Fruit fly (Drosophila melanogaster) whole organism, embryonic: ENCODE results near the gene alien.

Source experiments
- Blimp-1 ChIP-seq: fragments of 200-800 bp; sonication (Bioruptor generic); optimal IDR thresholded peaks from 3 replicates; lab custom pipeline; 2018; ENCODE audit warnings: missing biosample characterization, missing genetic modification characterization, mild to moderate bottlenecking, moderate library complexity, missing genetic modification reagents
- BtbVII ChIP-seq: fragments of 200-800 bp; sonication (Bioruptor generic); optimal IDR thresholded peaks from 3 replicates; lab custom pipeline; 2017; ENCODE audit warnings: missing biosample characterization, mild to moderate bottlenecking, missing genetic modification characterization
- CG10267 ChIP-seq: fragments of 200-800 bp; sonication (Bioruptor generic); optimal IDR thresholded peaks from 2 replicates; lab custom pipeline; 2018; ENCODE audit warnings: missing biosample characterization, mild to moderate bottlenecking, missing genetic modification characterization, moderate library complexity
- CG11247 ChIP-seq: fragments of 200-800 bp; sonication (Bioruptor generic); IDR thresholded peaks from 2 replicates; pipeline ENCODE4 v1.3.6; 2022; ENCODE audit warnings: missing biosample characterization, missing genetic modification characterization
- CG11456 ChIP-seq: fragments of 200-800 bp; sonication (Bioruptor generic); IDR thresholded peaks from 3 replicates; pipeline ENCODE4 v1.3.6; 2022; ENCODE audit warnings: missing biosample characterization, missing genetic modification characterization
- CG11723 ChIP-seq: fragments of 200-800 bp; sonication (Bioruptor generic); optimal IDR thresholded peaks from 2 replicates; lab custom pipeline; 2017; ENCODE audit warnings: missing biosample characterization, mild to moderate bottlenecking, missing genetic modification characterization
- CG12071 ChIP-seq: fragments of 200-800 bp; sonication (Bioruptor generic); optimal IDR thresholded peaks from 3 replicates; lab custom pipeline; 2018; ENCODE audit warnings: missing biosample characterization, mild to moderate bottlenecking, missing genetic modification characterization
- CG12299 ChIP-seq: fragments of 200-800 bp; sonication (Bioruptor generic); optimal IDR thresholded peaks from 2 replicates; lab custom pipeline; 2018; ENCODE audit warnings: missing biosample characterization, mild to moderate bottlenecking, missing genetic modification characterization
- CG14014 ChIP-seq: fragments of 200-800 bp; sonication (Bioruptor generic); IDR thresholded peaks from 2 replicates; pipeline ENCODE4 v1.3.6; 2022; ENCODE audit warnings: missing biosample characterization, missing genetic modification characterization
- CG15269 ChIP-seq: fragments of 200-800 bp; sonication (Bioruptor generic); optimal IDR thresholded peaks from 2 replicates; lab custom pipeline; 2018; ENCODE audit warnings: missing biosample characterization, mild to moderate bottlenecking, missing genetic modification characterization, moderate library complexity
- CG1529 ChIP-seq: fragments of 200-800 bp; sonication (Bioruptor generic); optimal IDR thresholded peaks from 3 replicates; lab custom pipeline; 2018; ENCODE audit warnings: missing biosample characterization, missing genetic modification characterization
- CG16863 ChIP-seq: fragments of 200-800 bp; sonication (Bioruptor generic); optimal IDR thresholded peaks from 3 replicates; lab custom pipeline; 2016; ENCODE audit warnings: missing biosample characterization, missing genetic modification characterization
- CG18764 ChIP-seq: fragments of 200-800 bp; sonication (Bioruptor generic); optimal IDR thresholded peaks from 3 replicates; lab custom pipeline; 2016; ENCODE audit warnings: missing biosample characterization, missing genetic modification characterization
- CG30403 ChIP-seq: fragments of 200-800 bp; sonication (Bioruptor generic); optimal IDR thresholded peaks from 3 replicates; lab custom pipeline; 2016; ENCODE audit warnings: missing biosample characterization, missing genetic modification characterization
- CG31365 ChIP-seq: fragments of 200-800 bp; sonication (Bioruptor generic); optimal IDR thresholded peaks from 2 replicates; lab custom pipeline; 2018; ENCODE audit warnings: missing biosample characterization, mild to moderate bottlenecking, missing genetic modification characterization
- CG43689 ChIP-seq: fragments of 200-800 bp; sonication (Bioruptor generic); IDR thresholded peaks from 2 replicates; pipeline ENCODE4 v1.3.6; 2022; ENCODE audit warnings: missing biosample characterization, missing genetic modification characterization
- CG4730 ChIP-seq: fragments of 200-800 bp; sonication (Bioruptor generic); IDR thresholded peaks from 2 replicates; pipeline ENCODE4 v1.3.6; 2022; ENCODE audit warnings: missing biosample characterization, missing genetic modification characterization
- CG6254 ChIP-seq: fragments of 200-800 bp; sonication (Bioruptor generic); optimal IDR thresholded peaks from 3 replicates; lab custom pipeline; 2017; ENCODE audit warnings: mild to moderate bottlenecking, missing biosample characterization, missing genetic modification reagents, missing genetic modification characterization
- CG7839 ChIP-seq: fragments of 200-800 bp; sonication (Bioruptor generic); optimal IDR thresholded peaks from 3 replicates; lab custom pipeline; 2018; ENCODE audit warnings: missing biosample characterization, mild to moderate bottlenecking, missing genetic modification characterization, moderate library complexity
- CG8388 ChIP-seq: fragments of 200-800 bp; sonication (Bioruptor generic); optimal IDR thresholded peaks from 2 replicates; lab custom pipeline; 2019; ENCODE audit warnings: missing biosample characterization, mild to moderate bottlenecking, missing genetic modification characterization, moderate library complexity
- CG8944 ChIP-seq: fragments of 200-800 bp; sonication (Bioruptor generic); optimal IDR thresholded peaks from 3 replicates; lab custom pipeline; 2016; ENCODE audit warnings: missing biosample characterization, missing genetic modification characterization
- Dbx ChIP-seq: fragments of 200-800 bp; sonication (Bioruptor generic); IDR thresholded peaks from 3 replicates; pipeline ENCODE4 v1.3.6; 2022; ENCODE audit warnings: missing biosample characterization, missing genetic modification characterization
- Dek ChIP-seq: fragments of 200-800 bp; sonication (Bioruptor generic); optimal IDR thresholded peaks from 3 replicates; lab custom pipeline; 2019; ENCODE audit warnings: missing biosample characterization, mild to moderate bottlenecking, missing genetic modification characterization, moderate library complexity
- Dfd ChIP-seq, 2 experiments: fragments of >200 bp; optimal IDR thresholded peaks; 2 replicates each; lab custom pipeline; 2017; ENCODE audit warnings: missing biosample characterization in 2 of 2, missing genetic modification characterization in 2 of 2
- Elba2 ChIP-seq: fragments of 200-800 bp; sonication (Bioruptor generic); optimal IDR thresholded peaks from 3 replicates; lab custom pipeline; 2016; ENCODE audit warnings: missing biosample characterization, missing genetic modification characterization
- HmgZ ChIP-seq: fragments of 200-800 bp; sonication (Bioruptor generic); optimal IDR thresholded peaks from 2 replicates; lab custom pipeline; 2018; ENCODE audit warnings: missing biosample characterization, mild to moderate bottlenecking, missing genetic modification characterization
- Hmx ChIP-seq: fragments of 200-800 bp; sonication (Bioruptor generic); optimal IDR thresholded peaks from 2 replicates; lab custom pipeline; 2016; ENCODE audit warnings: missing biosample characterization, missing genetic modification characterization
- Hr78 ChIP-seq, 2 experiments: fragments of 200-800 bp in 1 of 2; fragments of >200 bp in 1 of 2; sonication (Bioruptor generic) in 1 of 2; optimal IDR thresholded peaks; 2 replicates each; lab custom pipeline; 2017 to 2019; ENCODE audit warnings: missing biosample characterization in 2 of 2, missing genetic modification characterization in 2 of 2, mild to moderate bottlenecking in 1 of 2, moderate library complexity in 1 of 2
- Hsf ChIP-seq: fragments of 200-800 bp; sonication (Bioruptor generic); optimal IDR thresholded peaks from 3 replicates; lab custom pipeline; 2016; ENCODE audit warnings: missing biosample characterization, missing genetic modification characterization
- Jarid2 ChIP-seq: fragments of 200-800 bp; sonication (Bioruptor generic); optimal IDR thresholded peaks from 3 replicates; lab custom pipeline; 2017; ENCODE audit warnings: mild to moderate bottlenecking, missing biosample characterization, missing genetic modification reagents, missing genetic modification characterization
- Lpt ChIP-seq: fragments of >200 bp; optimal IDR thresholded peaks from 2 replicates; lab custom pipeline; 2018; ENCODE audit warnings: missing biosample characterization, missing genetic modification characterization
- Mes4 ChIP-seq: fragments of 200-800 bp; sonication (Bioruptor generic); optimal IDR thresholded peaks from 2 replicates; lab custom pipeline; 2016; ENCODE audit warnings: missing biosample characterization, missing genetic modification characterization
- Neu2 ChIP-seq: fragments of 200-800 bp; sonication (Bioruptor generic); optimal IDR thresholded peaks from 3 replicates; lab custom pipeline; 2016; ENCODE audit warnings: missing biosample characterization, missing genetic modification characterization, borderline replicate concordance
- Nf-YA ChIP-seq: fragments of 200-800 bp; sonication (Bioruptor generic); IDR thresholded peaks from 2 replicates; pipeline ENCODE4 v1.3.6; 2022; ENCODE audit warnings: missing biosample characterization, missing genetic modification characterization
- Oli ChIP-seq: fragments of 200-800 bp; sonication (Bioruptor generic); optimal IDR thresholded peaks from 2 replicates; lab custom pipeline; 2018; ENCODE audit warnings: missing biosample characterization, mild to moderate bottlenecking, missing genetic modification characterization, moderate library complexity
- Side ChIP-seq: fragments of 200-800 bp; sonication (Bioruptor generic); optimal IDR thresholded peaks from 2 replicates; lab custom pipeline; 2016; ENCODE audit warnings: missing biosample characterization, missing genetic modification characterization
- Spps ChIP-seq: fragments of 200-800 bp; sonication (Bioruptor generic); optimal IDR thresholded peaks from 2 replicates; lab custom pipeline; 2018; ENCODE audit warnings: missing biosample characterization, mild to moderate bottlenecking, missing genetic modification characterization
- Ssrp ChIP-seq: fragments of 200-800 bp; sonication (Bioruptor generic); optimal IDR thresholded peaks from 2 replicates; lab custom pipeline; 2018; ENCODE audit warnings: missing biosample characterization, mild to moderate bottlenecking, missing genetic modification characterization, moderate library complexity
- Vsx1 ChIP-seq: fragments of 200-800 bp; sonication (Bioruptor generic); optimal IDR thresholded peaks from 2 replicates; lab custom pipeline; 2017; ENCODE audit warnings: missing biosample characterization, mild to moderate bottlenecking, missing genetic modification characterization, missing genetic modification reagents
- ac ChIP-seq: fragments of 200-800 bp; sonication (Bioruptor generic); optimal IDR thresholded peaks from 3 replicates; lab custom pipeline; 2017; ENCODE audit warnings: missing biosample characterization, mild to moderate bottlenecking, missing genetic modification characterization
- caup ChIP-seq: fragments of 200-800 bp; sonication (Bioruptor generic); optimal IDR thresholded peaks from 3 replicates; lab custom pipeline; 2017; ENCODE audit warnings: missing biosample characterization, mild to moderate bottlenecking, missing genetic modification characterization, moderate library complexity; ENCODE audit not compliant: severe bottlenecking
- emc ChIP-seq: fragments of 200-800 bp; sonication (Bioruptor generic); optimal IDR thresholded peaks from 2 replicates; lab custom pipeline; 2016; ENCODE audit warnings: missing biosample characterization, missing genetic modification characterization
- grau ChIP-seq: fragments of 200-800 bp; optimal IDR thresholded peaks from 3 replicates; lab custom pipeline; 2019; ENCODE audit warnings: missing biosample characterization, mild to moderate bottlenecking, missing genetic modification characterization, moderate library complexity
- insv ChIP-seq, 2 experiments: fragments of 200-800 bp; sonication (Bioruptor generic); optimal IDR thresholded peaks; 3 replicates each; lab custom pipeline; 2016 to 2018; ENCODE audit warnings: missing biosample characterization in 2 of 2, missing genetic modification characterization in 2 of 2
- lab ChIP-seq: fragments of 200-800 bp; sonication (Bioruptor generic); optimal IDR thresholded peaks from 3 replicates; lab custom pipeline; 2017; ENCODE audit warnings: missing biosample characterization, missing genetic modification characterization, mild to moderate bottlenecking, moderate library complexity, missing genetic modification reagents
- pum ChIP-seq: fragments of 200-800 bp; sonication (Bioruptor generic); optimal IDR thresholded peaks from 2 replicates; lab custom pipeline; 2016; ENCODE audit warnings: missing biosample characterization, missing genetic modification characterization
- row ChIP-seq: fragments of 200-800 bp; sonication (Bioruptor generic); IDR thresholded peaks from 3 replicates; pipeline ENCODE4 v1.3.6; 2022; ENCODE audit warnings: missing biosample characterization, missing genetic modification characterization
- sc ChIP-seq, 3 experiments: fragments of >200 bp in 2 of 3; fragments of 200-800 bp in 1 of 3; sonication (Bioruptor generic) in 1 of 3; optimal IDR thresholded peaks; 2 replicates in 2 of 3; 3 replicates in 1 of 3; lab custom pipeline; 2017; ENCODE audit warnings: mild to moderate bottlenecking in 1 of 3, missing biosample characterization in 1 of 3, missing genetic modification characterization in 1 of 3, missing genetic modification reagents in 1 of 3
- slbo ChIP-seq: fragments of 200-800 bp; sonication (Bioruptor generic); IDR thresholded peaks from 2 replicates; pipeline ENCODE4 v1.3.6; 2022; ENCODE audit warnings: missing biosample characterization, missing genetic modification characterization
- unpg ChIP-seq: fragments of 200-800 bp; sonication (Bioruptor generic); optimal IDR thresholded peaks from 3 replicates; lab custom pipeline; 2018; ENCODE audit warnings: missing biosample characterization, mild to moderate bottlenecking, missing genetic modification characterization, moderate library complexity

Gene alien

DNA sequence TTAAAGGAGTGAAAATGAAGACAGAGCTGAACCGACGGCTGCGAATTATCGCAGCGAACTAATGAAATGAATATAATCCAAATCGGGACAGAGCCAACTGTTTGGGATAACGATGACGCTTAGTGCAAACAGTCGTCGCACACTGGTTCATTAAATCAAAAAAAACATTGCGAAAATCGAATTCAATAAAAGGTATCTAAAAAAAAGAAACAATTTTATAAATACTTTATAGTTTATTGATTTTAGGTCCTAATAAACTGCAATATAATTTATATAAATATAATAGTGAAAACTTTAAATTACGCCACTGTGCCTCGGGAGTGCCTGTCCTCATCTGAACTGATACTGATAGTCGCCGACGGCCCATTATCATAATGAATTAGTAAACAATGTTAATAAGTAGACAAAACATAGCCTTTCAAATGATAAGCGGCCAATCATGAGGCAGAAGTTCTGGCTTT lies 38.1 kb downstream of the alien start, which contains the start of gene CG31886 (continued):
- no peak for TF ChIP-seq Spps (tag; lab: Kevin White, UChicago)
- peak; percentile 22 for TF ChIP-seq Ssrp (tag; lab: Kevin White, UChicago)
- TF ChIP-seq Hsf (GFP tag; lab: Kevin White, UChicago): no peak
- peak; percentile 6 for TF ChIP-seq grau (tag; lab: Kevin White, UChicago)
- peak; percentile 55 for TF ChIP-seq lab (GFP tag; lab: Kevin White, UChicago)
- peak; percentile 7 for TF ChIP-seq Oli
- peak; percentile 8 for TF ChIP-seq Dek (tag; lab: Kevin White, UChicago)
- TF ChIP-seq Jarid2 (GFP tag; lab: Kevin White, UChicago): no peak
- TF ChIP-seq Blimp-1: peak; percentile 29
- no peak for TF ChIP-seq CG16863 (GFP tag; lab: Kevin White, UChicago)
- no peak for TF ChIP-seq HmgZ (tag; lab: Kevin White, UChicago)
- TF ChIP-seq Hr78 (GFP tag; optimal IDR thresholded peaks at IDR 0.05; lab: Kevin White, UChicago): no peak
- no peak for TF ChIP-seq Dfd (GFP tag; optimal IDR thresholded peaks at IDR 0.05; lab: Kevin White, UChicago)
- TF ChIP-seq CG12299: no peak
- no peak for TF ChIP-seq CG15269
- peak; percentile 64 for TF ChIP-seq slbo (GFP tag; lab: Robert Waterston, UW)
- no peak for TF ChIP-seq CG1529 (GFP tag; lab: Kevin White, UChicago)
- no peak for TF ChIP-seq CG6254 (GFP tag; lab: Kevin White, UChicago)
- TF ChIP-seq Side (GFP tag; lab: Kevin White, UChicago): no peak
- TF ChIP-seq CG18764: no peak
- peak; percentile 61 for TF ChIP-seq CG8388
- no peak for TF ChIP-seq Vsx1
- TF ChIP-seq unpg (GFP tag; lab: Kevin White, UChicago): no peak
- no peak for TF ChIP-seq CG43689 (GFP tag; lab: Robert Waterston, UW)
- no peak for TF ChIP-seq CG11456 (GFP tag; lab: Robert Waterston, UW)
- no peak for TF ChIP-seq insv (GFP tag; optimal IDR thresholded peaks at IDR 0.05; lab: Kevin White, UChicago)
- no peak for TF ChIP-seq CG31365 (tag; lab: Kevin White, UChicago)
- TF ChIP-seq Mes4 (GFP tag; lab: Kevin White, UChicago): no peak
- no peak for TF ChIP-seq ac (GFP tag; lab: Kevin White, UChicago)
- peak; percentile 44 for TF ChIP-seq CG14014 (GFP tag; lab: Robert Waterston, UW)
- no peak for TF ChIP-seq CG11723 (GFP tag; lab: Kevin White, UChicago)
- no peak for TF ChIP-seq Dbx
- TF ChIP-seq sc (optimal IDR thresholded peaks at IDR 0.05; lab: Kevin White, UChicago): no peak
- no peak for TF ChIP-seq sc (GFP tag; optimal IDR thresholded peaks at IDR 0.05; lab: Kevin White, UChicago)
- no peak for TF ChIP-seq CG7839 (tag; lab: Kevin White, UChicago)
- no peak for TF ChIP-seq Elba2 (GFP tag; lab: Kevin White, UChicago)
- TF ChIP-seq caup (GFP tag; lab: Kevin White, UChicago): peak; percentile 18
- no peak for TF ChIP-seq emc (GFP tag; lab: Kevin White, UChicago)
- TF ChIP-seq Neu2 (GFP tag; lab: Kevin White, UChicago): no peak
- no peak for TF ChIP-seq Lpt (GFP tag; lab: Kevin White, UChicago)
- no peak for TF ChIP-seq CG11247 (GFP tag; lab: Robert Waterston, UW)
- TF ChIP-seq BtbVII (GFP tag; lab: Kevin White, UChicago): peak; percentile 15
- no peak; the same call in 1 of the 3 replicates for TF ChIP-seq row
- peak; percentile 3 for TF ChIP-seq CG10267 (tag; lab: Kevin White, UChicago)
- TF ChIP-seq CG30403 (GFP tag; lab: Kevin White, UChicago): peak; percentile 40
- no peak for TF ChIP-seq CG8944 (GFP tag; lab: Kevin White, UChicago)
- peak; percentile 38; the same call in 1 of the 2 replicates for TF ChIP-seq CG4730 (GFP tag; lab: Robert Waterston, UW)
- no peak for TF ChIP-seq Hmx (GFP tag; lab: Kevin White, UChicago)
- no peak for TF ChIP-seq CG12071 (GFP tag; lab: Kevin White, UChicago)
- TF ChIP-seq pum: no peak
- TF ChIP-seq Nf-YA: no peak
